Fruit fly (Drosophila melanogaster): ENCODE measurements around the gene CG10019.

CG10019 gene

DNA sequence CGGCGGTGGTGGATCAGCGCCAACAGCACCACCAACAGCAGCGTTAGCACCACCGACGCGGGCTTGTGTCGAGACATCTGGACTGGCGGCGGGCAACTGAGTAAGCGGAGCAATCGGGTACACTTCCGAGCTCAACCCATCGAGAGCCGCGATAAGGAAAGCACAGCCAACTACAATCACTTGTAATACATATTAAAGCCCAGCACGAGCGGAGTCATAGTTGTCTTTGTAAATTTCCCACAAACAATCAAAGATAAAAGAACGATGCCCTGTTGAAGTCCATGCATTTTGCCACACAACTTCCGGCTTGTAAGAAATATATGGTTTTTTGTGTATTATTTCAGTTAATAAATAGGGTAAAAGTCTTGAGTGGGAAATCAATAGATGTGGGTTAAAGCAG lies 23.3 kb upstream of the CG10019 start, which contains the start of gene CG31777:
Gene CG31777, minus strand, starts transcription at position 101 of the 400 bp plus-strand sequence.
- TF ChIP-seq EcR (GFP tag; optimal IDR thresholded peaks at IDR 0.05) (peak; percentile 56), rn (GFP tag; IDR thresholded peaks at IDR 0.05) (no peak)

DNA sequence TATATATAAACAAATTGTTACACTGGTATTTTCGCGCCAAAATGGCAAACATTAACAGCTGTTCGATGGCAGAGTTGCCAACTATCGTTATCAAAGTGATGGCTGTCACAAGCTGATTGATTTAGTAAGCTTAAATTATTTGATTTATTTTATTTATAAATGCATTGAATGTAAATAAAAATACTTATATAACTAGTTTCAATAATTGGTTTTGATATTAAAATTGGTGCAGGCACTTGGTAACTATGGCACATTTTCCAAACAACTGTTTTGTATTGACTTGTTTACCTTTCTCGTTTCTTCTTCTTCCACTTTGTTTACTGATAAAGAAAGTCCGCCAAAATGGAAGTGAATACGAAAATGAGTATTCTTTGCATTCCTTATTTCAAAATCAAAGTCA lies 18.6 kb upstream of the CG10019 start, which contains the start of gene cutlet:
Gene cutlet, minus strand, starts transcription at position 84 of the 400 bp plus-strand sequence.
- no peak for TF ChIP-seq D1 (tag; optimal IDR thresholded peaks at IDR 0.05)
- TF ChIP-seq Pif1B (GFP tag; optimal IDR thresholded peaks at IDR 0.05) = no peak
- TF ChIP-seq rn (GFP tag; IDR thresholded peaks at IDR 0.05) = no peak
- TF ChIP-seq CG9948 (tag; optimal IDR thresholded peaks at IDR 0.05) = no peak
- no peak for TF ChIP-seq EcR (GFP tag; optimal IDR thresholded peaks at IDR 0.05)
- TF ChIP-seq Pif1A (GFP tag; optimal IDR thresholded peaks at IDR 0.05) = no peak
- TF ChIP-seq CG8301 (tag; optimal IDR thresholded peaks at IDR 0.05) = no peak
- TF ChIP-seq Snoo (tag; optimal IDR thresholded peaks at IDR 0.05) = no peak
- TF ChIP-seq CG10348 (GFP tag; IDR thresholded peaks at IDR 0.05) = no peak
- no peak for TF ChIP-seq CG17806 (tag; optimal IDR thresholded peaks at IDR 0.05)
- TF ChIP-seq Ets98B (GFP tag; IDR thresholded peaks at IDR 0.05) = no peak

DNA sequence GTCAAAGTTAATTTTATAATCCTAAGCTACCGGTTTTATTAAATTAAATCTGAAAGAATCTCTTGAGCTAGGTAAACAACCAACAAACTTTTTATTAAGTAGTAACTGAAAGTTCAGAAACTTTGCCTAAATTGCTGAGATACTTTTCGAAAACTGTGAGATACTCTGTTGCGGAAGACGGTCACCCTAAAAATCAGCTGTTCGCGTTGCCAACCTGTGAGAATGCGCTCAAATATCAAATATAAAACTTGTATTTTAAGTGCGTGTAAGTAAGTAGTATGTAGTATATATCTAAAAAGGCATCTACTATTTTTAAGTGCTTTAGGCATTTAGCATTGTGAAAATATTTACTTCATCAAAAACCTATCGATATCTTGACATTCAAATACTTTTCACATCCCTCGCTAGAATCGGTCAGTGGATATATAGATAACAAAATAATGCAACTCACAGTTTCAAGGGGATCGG lies 17.3 kb upstream of the CG10019 start, which contains the start of the genes CG31955 and CG2818:
Gene CG31955, minus strand, starts transcription at position 157 of the 468 bp plus-strand sequence.
Gene CG2818, plus strand, starts transcription at position 412 of the 468 bp plus-strand sequence.
- TF ChIP-seq Ets98B (GFP tag; IDR thresholded peaks at IDR 0.05) (no peak), CG10348 (GFP tag; IDR thresholded peaks at IDR 0.05) (no peak), CG17806 (tag; optimal IDR thresholded peaks at IDR 0.05) (no peak), CG14655 (GFP tag; optimal IDR thresholded peaks at IDR 0.05) (no peak), fd96Ca (GFP tag; IDR thresholded peaks at IDR 0.05) (no peak), gl (tag; optimal IDR thresholded peaks at IDR 0.05) (no peak), D1 (tag; optimal IDR thresholded peaks at IDR 0.05) (no peak), rn (GFP tag; IDR thresholded peaks at IDR 0.05) (no peak), CG8159 (tag; optimal IDR thresholded peaks at IDR 0.05) (no peak), Snoo (tag; optimal IDR thresholded peaks at IDR 0.05) (no peak), Pif1B (GFP tag; optimal IDR thresholded peaks at IDR 0.05) (no peak), CG32121 (GFP tag; IDR thresholded peaks at IDR 0.05) (no peak), CG13204 (GFP tag; optimal IDR thresholded peaks at IDR 0.05) (no peak), CG8301 (tag; optimal IDR thresholded peaks at IDR 0.05) (no peak), CG4496 (GFP tag; IDR thresholded peaks at IDR 0.05) (no peak)

DNA sequence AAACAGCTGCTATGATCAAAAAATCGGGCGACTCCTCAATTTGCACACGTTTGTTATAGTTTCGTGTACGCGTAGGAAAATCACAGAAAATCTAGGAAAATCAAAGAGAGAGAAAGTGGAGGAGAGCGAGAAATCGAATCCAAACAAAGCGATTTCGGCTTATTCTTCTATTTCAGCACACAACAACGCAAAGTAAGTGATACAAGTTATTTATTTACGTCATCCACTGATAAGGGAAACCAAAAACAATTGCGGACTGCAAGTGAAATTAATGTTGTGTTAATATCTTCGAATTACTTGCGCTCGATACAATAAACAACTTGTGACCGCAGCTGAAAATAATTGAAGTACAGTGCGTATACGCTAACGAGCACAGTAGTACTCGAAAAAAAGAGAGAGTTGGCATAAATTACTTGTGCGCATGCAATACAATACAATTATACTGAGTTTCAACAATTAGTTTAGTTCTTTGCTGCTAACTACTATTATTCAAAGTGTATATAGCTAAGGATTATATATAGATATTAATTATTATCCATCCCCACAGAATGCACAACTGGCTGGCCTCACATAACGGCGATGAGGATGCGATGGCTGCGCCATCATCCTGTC lies 16.6 kb upstream of the CG10019 start:
- TF ChIP-seq Pif1A (GFP tag; optimal IDR thresholded peaks at IDR 0.05) (no peak), fd96Ca (GFP tag; IDR thresholded peaks at IDR 0.05) (no peak), CG4496 (GFP tag; IDR thresholded peaks at IDR 0.05) (no peak), EcR (GFP tag; optimal IDR thresholded peaks at IDR 0.05) (no peak), CG12605 (GFP tag; IDR thresholded peaks at IDR 0.05) (no peak), Pif1B (GFP tag; optimal IDR thresholded peaks at IDR 0.05) (no peak), Ets98B (GFP tag; IDR thresholded peaks at IDR 0.05) (no peak; the same call in 1 of the 2 replicates), rn (GFP tag; IDR thresholded peaks at IDR 0.05) (no peak), CG10348 (GFP tag; IDR thresholded peaks at IDR 0.05) (no peak), CG17806 (tag; optimal IDR thresholded peaks at IDR 0.05) (no peak), CG13204 (GFP tag; optimal IDR thresholded peaks at IDR 0.05) (no peak), gl (tag; optimal IDR thresholded peaks at IDR 0.05) (no peak), CG15710 (tag; optimal IDR thresholded peaks at IDR 0.05) (no peak), CG9948 (tag; optimal IDR thresholded peaks at IDR 0.05) (no peak), D1 (tag; optimal IDR thresholded peaks at IDR 0.05) (no peak), CG34367 (tag; optimal IDR thresholded peaks at IDR 0.05) (no peak), Snoo (tag; optimal IDR thresholded peaks at IDR 0.05) (no peak), CG32121 (GFP tag; IDR thresholded peaks at IDR 0.05) (no peak; the same call in 1 of the 2 replicates)

DNA sequence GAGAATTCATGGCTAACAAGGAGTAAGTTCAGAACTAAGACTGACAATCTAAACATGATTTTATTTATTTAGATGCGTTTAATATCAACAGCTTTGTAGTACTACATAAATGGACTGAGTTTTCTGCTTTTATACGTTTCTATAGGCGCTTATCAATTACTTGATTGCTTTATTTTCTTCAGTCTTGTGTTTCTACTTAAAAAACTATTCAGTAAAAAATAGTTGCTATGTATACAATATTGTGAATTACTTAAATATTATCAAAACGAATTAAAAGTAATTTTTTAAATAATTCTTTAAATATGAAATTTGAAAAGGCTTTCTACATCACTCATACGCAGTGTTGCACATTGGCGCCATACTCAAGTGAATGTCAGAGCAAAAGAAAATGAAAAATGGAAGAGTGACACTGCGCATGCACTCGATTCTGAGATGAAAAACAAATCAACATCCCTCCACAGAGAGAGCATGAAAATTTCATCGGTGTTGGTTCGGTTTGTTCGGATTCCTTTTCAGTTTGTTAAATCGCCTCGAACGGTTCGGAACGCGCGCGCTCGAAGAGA lies 12.5 kb upstream of the CG10019 start, which contains the start of the genes lectin-24A and Shaw:
Gene lectin-24A, minus strand, starts transcription at position 101 of the 563 bp plus-strand sequence.
Gene Shaw, plus strand, starts transcription at position 513 of the 563 bp plus-strand sequence.
- TF ChIP-seq rn (GFP tag; IDR thresholded peaks at IDR 0.05) (no peak), CG10348 (GFP tag; IDR thresholded peaks at IDR 0.05) (no peak), CG15710 (tag; optimal IDR thresholded peaks at IDR 0.05) (no peak), Pif1A (GFP tag; optimal IDR thresholded peaks at IDR 0.05) (no peak), fd96Ca (GFP tag; IDR thresholded peaks at IDR 0.05) (no peak), gl (tag; optimal IDR thresholded peaks at IDR 0.05) (no peak), Ets98B (GFP tag; IDR thresholded peaks at IDR 0.05) (no peak), CG8301 (tag; optimal IDR thresholded peaks at IDR 0.05) (no peak), CG9948 (tag; optimal IDR thresholded peaks at IDR 0.05) (no peak), CG8159 (tag; optimal IDR thresholded peaks at IDR 0.05) (no peak), CG34367 (tag; optimal IDR thresholded peaks at IDR 0.05) (no peak), CG12605 (GFP tag; IDR thresholded peaks at IDR 0.05) (no peak), Snoo (tag; optimal IDR thresholded peaks at IDR 0.05) (no peak), EcR (GFP tag; optimal IDR thresholded peaks at IDR 0.05) (no peak), CG17806 (tag; optimal IDR thresholded peaks at IDR 0.05) (no peak), CG14655 (GFP tag; optimal IDR thresholded peaks at IDR 0.05) (no peak), CG13204 (GFP tag; optimal IDR thresholded peaks at IDR 0.05) (no peak), CG32121 (GFP tag; IDR thresholded peaks at IDR 0.05) (no peak)
